Worm (Caenorhabditis elegans) whole organism, L1 larva: ENCODE results near the gene mpz-6.

Experiments
- C34B4.2 ChIP-seq: sonication (generic microtip); optimal IDR thresholded peaks from 2 replicates; lab custom pipeline; 2017; ENCODE audit warnings: mild to moderate bottlenecking, missing genetic modification characterization, missing compliant biosample characterization
- Y116A8C.19 ChIP-seq: sonication (generic microtip); optimal IDR thresholded peaks from 2 replicates; lab custom pipeline; 2016; ENCODE audit warnings: missing compliant biosample characterization, missing genetic modification characterization, borderline replicate concordance
- alr-1 ChIP-seq: fragments of 200-800 bp; sonication (Bioruptor generic); optimal IDR thresholded peaks from 2 replicates; lab custom pipeline; 2018; ENCODE audit warnings: borderline replicate concordance, mild to moderate bottlenecking, missing genetic modification characterization, missing compliant biosample characterization
- aly-2 ChIP-seq: fragments of 150-350 bp; optimal IDR thresholded peaks from 2 replicates; lab custom pipeline; 2014; ENCODE audit warnings: missing biosample characterization, missing genetic modification characterization
- ama-1 ChIP-seq: fragments of 150-350 bp; optimal IDR thresholded peaks from 2 replicates; lab custom pipeline; 2014
- ceh-8 ChIP-seq: fragments of 200-800 bp; sonication (Bioruptor generic); optimal IDR thresholded peaks from 2 replicates; lab custom pipeline; 2018; ENCODE audit warnings: mild to moderate bottlenecking, missing genetic modification characterization, moderate library complexity, missing compliant biosample characterization
- ceh-82 ChIP-seq, 3 experiments: fragments of 150-350 bp in 1 of 3; sonication (generic microtip) in 2 of 3; optimal IDR thresholded peaks; 2 replicates each; lab custom pipeline; 2014 to 2017; ENCODE audit warnings: missing biosample characterization in 3 of 3, missing genetic modification characterization in 3 of 3
- ces-1 ChIP-seq: fragments of 150-350 bp; optimal IDR thresholded peaks from 2 replicates; lab custom pipeline; 2014; ENCODE audit warnings: missing biosample characterization, missing genetic modification reagents, missing genetic modification characterization
- dpl-1 ChIP-seq, 3 experiments: fragments of 150-350 bp in 2 of 3; sonication (generic microtip) in 1 of 3; optimal IDR thresholded peaks; 2 replicates each; lab custom pipeline; 2014 to 2017; ENCODE audit warnings: missing biosample characterization in 3 of 3, missing genetic modification characterization in 3 of 3, missing genetic modification reagents in 3 of 3
- dsc-1 ChIP-seq: sonication (generic microtip); optimal IDR thresholded peaks from 2 replicates; lab custom pipeline; 2016; ENCODE audit warnings: mild to moderate bottlenecking, missing genetic modification characterization, missing compliant biosample characterization
- efl-1 ChIP-seq, 4 experiments: fragments of 150-350 bp; optimal IDR thresholded peaks in 3 of 4; peaks in 1 of 4; 1 replicate in 1 of 4; 2 replicates in 3 of 4; lab custom pipeline; 2014; ENCODE audit warnings: missing biosample characterization in 2 of 4, missing genetic modification characterization in 2 of 4, missing genetic modification reagents in 2 of 4
- efl-3 ChIP-seq: fragments of 200-800 bp; sonication (Bioruptor generic); optimal IDR thresholded peaks from 2 replicates; lab custom pipeline; 2018; ENCODE audit warnings: mild to moderate bottlenecking, missing genetic modification characterization, missing compliant biosample characterization
- egl-27 ChIP-seq, 2 experiments: fragments of 150-350 bp in 1 of 2; sonication (generic microtip); optimal IDR thresholded peaks; 3 replicates each; lab custom pipeline; 2017 to 2018; ENCODE audit warnings: missing biosample characterization in 2 of 2, missing genetic modification characterization in 2 of 2, missing genetic modification reagents in 2 of 2
- elt-2 ChIP-seq: sonication (generic microtip); optimal IDR thresholded peaks from 2 replicates; lab custom pipeline; 2016; ENCODE audit warnings: missing genetic modification characterization, mild to moderate bottlenecking, inconsistent platforms, missing compliant biosample characterization, missing genetic modification reagents
- elt-3 ChIP-seq, 6 experiments: fragments of 150-350 bp in 1 of 6; sonication (generic microtip); optimal IDR thresholded peaks; 2 replicates each; lab custom pipeline; 2017 to 2018; ENCODE audit warnings: missing biosample characterization in 6 of 6, missing genetic modification characterization in 6 of 6, inconsistent platforms in 1 of 6
- fkh-10 ChIP-seq: sonication (generic microtip); optimal IDR thresholded peaks from 2 replicates; lab custom pipeline; 2017; ENCODE audit warnings: missing biosample characterization, missing genetic modification reagents, missing genetic modification characterization
- fkh-4 ChIP-seq: sonication (generic microtip); optimal IDR thresholded peaks from 2 replicates; lab custom pipeline; 2016; ENCODE audit warnings: missing compliant biosample characterization, missing genetic modification characterization, borderline replicate concordance
- fkh-8 ChIP-seq: sonication (generic microtip); optimal IDR thresholded peaks from 2 replicates; lab custom pipeline; 2016; ENCODE audit warnings: mild to moderate bottlenecking, missing genetic modification characterization, missing compliant biosample characterization
- fos-1 ChIP-seq: fragments of 150-350 bp; optimal IDR thresholded peaks from 2 replicates; lab custom pipeline; 2014; ENCODE audit warnings: missing biosample characterization, missing genetic modification characterization
- grh-1 ChIP-seq: fragments of 200-800 bp; sonication (Bioruptor generic); IDR thresholded peaks from 2 replicates; pipeline ENCODE4 v1.3.6; 2022; ENCODE audit warnings: missing genetic modification reagents, missing genetic modification characterization, missing compliant biosample characterization
- hlh-17 ChIP-seq: fragments of 200-800 bp; sonication (Bioruptor generic); optimal IDR thresholded peaks from 2 replicates; lab custom pipeline; 2018; ENCODE audit warnings: missing genetic modification characterization, mild to moderate bottlenecking, missing compliant biosample characterization, moderate library complexity, borderline replicate concordance
- lin-35 ChIP-seq, 2 experiments: fragments of 150-350 bp; optimal IDR thresholded peaks; 2 replicates each; lab custom pipeline; 2014; ENCODE audit warnings: missing biosample characterization in 2 of 2, missing genetic modification characterization in 2 of 2, missing genetic modification reagents in 2 of 2
- lin-39 ChIP-seq: fragments of 150-350 bp; optimal IDR thresholded peaks from 2 replicates; lab custom pipeline; 2014; ENCODE audit warnings: missing biosample characterization, missing genetic modification reagents, missing genetic modification characterization
- mab-9 ChIP-seq: fragments of 200-800 bp; sonication (Bioruptor generic); IDR thresholded peaks from 2 replicates; pipeline ENCODE4 v1.3.6; 2022; ENCODE audit warnings: missing genetic modification reagents, missing genetic modification characterization, missing compliant biosample characterization
- mdl-1 ChIP-seq, 2 experiments: fragments of 150-350 bp; optimal IDR thresholded peaks; 2 replicates each; lab custom pipeline; 2014 to 2017; ENCODE audit warnings: missing biosample characterization in 2 of 2, missing genetic modification characterization in 2 of 2, inconsistent platforms in 1 of 2
- nhr-11 ChIP-seq: fragments of 150-350 bp; optimal IDR thresholded peaks from 2 replicates; lab custom pipeline; 2014; ENCODE audit warnings: missing biosample characterization, missing genetic modification characterization
- nhr-12 ChIP-seq: sonication (generic microtip); optimal IDR thresholded peaks from 2 replicates; lab custom pipeline; 2017; ENCODE audit warnings: missing biosample characterization, missing genetic modification characterization
- nhr-71 ChIP-seq: sonication (generic microtip); optimal IDR thresholded peaks from 2 replicates; lab custom pipeline; 2016; ENCODE audit warnings: mild to moderate bottlenecking, missing genetic modification characterization, moderate library complexity, missing compliant biosample characterization
- nhr-85 ChIP-seq: sonication (generic microtip); peaks from one replicate; lab custom pipeline; 2016; ENCODE audit warnings: missing genetic modification characterization, inconsistent platforms, missing compliant biosample characterization
- pag-3 ChIP-seq: sonication (generic microtip); optimal IDR thresholded peaks from 2 replicates; lab custom pipeline; 2017; ENCODE audit warnings: missing genetic modification characterization, mild to moderate bottlenecking, missing compliant biosample characterization, antibody characterized with exemption, borderline replicate concordance; ENCODE audit not compliant: insufficient read depth
- pqm-1 ChIP-seq: sonication (generic microtip); optimal IDR thresholded peaks from 3 replicates; lab custom pipeline; 2017; ENCODE audit warnings: missing biosample characterization, missing genetic modification characterization
- skn-1 ChIP-seq: fragments of 150-350 bp; optimal IDR thresholded peaks from 2 replicates; lab custom pipeline; 2014; ENCODE audit warnings: missing biosample characterization, missing genetic modification characterization
- snpc-4 ChIP-seq: fragments of 150-350 bp; optimal IDR thresholded peaks from 2 replicates; lab custom pipeline; 2014; ENCODE audit warnings: missing biosample characterization, missing genetic modification characterization
- snu-23 ChIP-seq: sonication (generic microtip); optimal IDR thresholded peaks from 2 replicates; lab custom pipeline; 2016; ENCODE audit warnings: missing genetic modification characterization, missing compliant biosample characterization
- sptf-1 ChIP-seq: fragments of 150-350 bp; optimal IDR thresholded peaks from 2 replicates; lab custom pipeline; 2014; ENCODE audit warnings: missing biosample characterization, missing genetic modification characterization
- sup-37 ChIP-seq: fragments of 200-800 bp; sonication (Bioruptor generic); optimal IDR thresholded peaks from 2 replicates; lab custom pipeline; 2018; ENCODE audit warnings: mild to moderate bottlenecking, missing genetic modification characterization, missing compliant biosample characterization
- tlp-1 ChIP-seq: fragments of 150-350 bp; optimal IDR thresholded peaks from 2 replicates; lab custom pipeline; 2014; ENCODE audit warnings: missing biosample characterization, missing genetic modification characterization
- unc-130 ChIP-seq: fragments of 150-350 bp; optimal IDR thresholded peaks from 2 replicates; lab custom pipeline; 2017; ENCODE audit warnings: missing biosample characterization, missing genetic modification characterization, inconsistent platforms
- unc-86 ChIP-seq: sonication (generic microtip); optimal IDR thresholded peaks from 2 replicates; lab custom pipeline; 2016; ENCODE audit warnings: missing genetic modification characterization, missing compliant biosample characterization
- unc-98 ChIP-seq: fragments of 200-800 bp; sonication (Bioruptor generic); IDR thresholded peaks from 2 replicates; pipeline ENCODE4 v1.3.6; 2022; ENCODE audit warnings: missing genetic modification characterization, missing compliant biosample characterization
- vab-15 ChIP-seq: sonication (generic microtip); optimal IDR thresholded peaks from 2 replicates; lab custom pipeline; 2017; ENCODE audit warnings: missing genotype, mild to moderate bottlenecking, missing genetic modification characterization, missing compliant biosample characterization
- xbp-1 ChIP-seq: sonication (generic microtip); optimal IDR thresholded peaks from 2 replicates; lab custom pipeline; 2016; ENCODE audit warnings: missing genetic modification characterization, missing compliant biosample characterization

Gene mpz-6

ce11 chrII:9379796-9380195 lies 27.1 kb downstream of the mpz-6 start, which contains the start of gene srh-48:
Gene srh-48, plus strand, starts transcription at chrII:9380096.
- TF ChIP-seq tlp-1: no peak
- TF ChIP-seq aly-2 (tag; lab: Kevin White, UChicago): no peak
- no peak for TF ChIP-seq nhr-71 (tag; lab: Kevin White, UChicago)
- TF ChIP-seq ces-1 (GFP tag; lab: Kevin White, UChicago): no peak
- TF ChIP-seq fkh-10 (GFP tag; lab: Kevin White, UChicago): no peak
- no peak for TF ChIP-seq snu-23
- TF ChIP-seq lin-39 (tag; lab: Kevin White, UChicago): no peak
- TF ChIP-seq ama-1 (lab: Kevin White, UChicago): no peak
- TF ChIP-seq dsc-1: no peak
- no peak for TF ChIP-seq xbp-1 (tag; lab: Kevin White, UChicago)
- no peak for TF ChIP-seq alr-1 (tag; lab: Kevin White, UChicago)
- TF ChIP-seq pqm-1 (tag; lab: Kevin White, UChicago): no peak
- no peak for TF ChIP-seq mab-9 (GFP tag; lab: Robert Waterston, UW)
- no peak for TF ChIP-seq elt-2 (tag; lab: Kevin White, UChicago)
- TF ChIP-seq sup-37 (GFP tag; lab: Kevin White, UChicago): no peak

ce11 chrII:9378174-9378573 lies 28.7 kb downstream of the mpz-6 start:
- no peak for TF ChIP-seq unc-86
- TF ChIP-seq elt-2 (tag; lab: Kevin White, UChicago): peak; percentile 20
- TF ChIP-seq, all 84 proteins: peak for 1

- TF ChIP-seq mdl-1 (tag; optimal IDR thresholded peaks at IDR 0.05; lab: Kevin White, UChicago) (no peak), ama-1 (lab: Kevin White, UChicago) (no peak), aly-2 (tag; lab: Kevin White, UChicago) (no peak), tlp-1 (no peak), C34B4.2 (tag; lab: Kevin White, UChicago) (no peak), ceh-8 (GFP tag; lab: Kevin White, UChicago) (no peak), pag-3 (no peak), unc-130 (tag; lab: Kevin White, UChicago) (no peak), nhr-12 (tag; lab: Kevin White, UChicago) (no peak), lin-39 (tag; lab: Kevin White, UChicago) (no peak), vab-15 (tag; lab: Kevin White, UChicago) (no peak), egl-27 (tag; optimal IDR thresholded peaks at IDR 0.05; lab: Kevin White, UChicago) (no peak), ceh-82 (tag; optimal IDR thresholded peaks at IDR 0.05; lab: Kevin White, UChicago) (no peak), elt-3 (tag; optimal IDR thresholded peaks at IDR 0.05; lab: Kevin White, UChicago) (no peak), efl-3 (no peak), ces-1 (GFP tag; lab: Kevin White, UChicago) (no peak), efl-1 (optimal IDR thresholded peaks at IDR 0.05; lab: Kevin White, UChicago) (no peak), efl-1 (GFP tag; optimal IDR thresholded peaks at IDR 0.05 in 1 of 2; lab: Kevin White, UChicago) (no peak), unc-86 (no peak), grh-1 (GFP tag; lab: Robert Waterston, UW) (no peak)
Observed at ce11 chrII:9377158-9377557, 29.8 kb downstream of the mpz-6 start, which contains the start of gene C06C3.10. Gene C06C3.10, minus strand, starts transcription at chrII:9377258.

- TF ChIP-seq pag-3 (no peak), grh-1 (GFP tag; lab: Robert Waterston, UW) (no peak), sptf-1 (tag; lab: Kevin White, UChicago) (no peak), aly-2 (tag; lab: Kevin White, UChicago) (no peak), nhr-85 (tag; lab: Kevin White, UChicago) (no peak), snpc-4 (tag; lab: Kevin White, UChicago) (no peak), fos-1 (tag; lab: Kevin White, UChicago) (no peak)
- TF ChIP-seq, all 84 proteins: peak for 0
Observed at ce11 chrII:9374807-9375206, 32.1 kb downstream of the mpz-6 start, which contains the start of gene C06C3.12. Gene C06C3.12, plus strand, starts transcription at chrII:9375107.

ce11 chrII:9372991-9373390 lies 33.9 kb downstream of the mpz-6 start, which contains the start of gene C06C3.4:
Gene C06C3.4, plus strand, starts transcription at chrII:9373291.
- no peak for TF ChIP-seq pqm-1 (tag; lab: Kevin White, UChicago)
- no peak for TF ChIP-seq dpl-1 (GFP tag; optimal IDR thresholded peaks at IDR 0.05; lab: Kevin White, UChicago)
- no peak for TF ChIP-seq hlh-17 (GFP tag; lab: Kevin White, UChicago)
- no peak for TF ChIP-seq ces-1 (GFP tag; lab: Kevin White, UChicago)
- no peak for TF ChIP-seq nhr-11 (tag; lab: Kevin White, UChicago)
- TF ChIP-seq nhr-12 (tag; lab: Kevin White, UChicago): no peak
- no peak for TF ChIP-seq mdl-1 (tag; optimal IDR thresholded peaks at IDR 0.05; lab: Kevin White, UChicago)
- no peak for TF ChIP-seq pag-3
- TF ChIP-seq Y116A8C.19 (tag; lab: Kevin White, UChicago): no peak
- TF ChIP-seq lin-35 (GFP tag; optimal IDR thresholded peaks at IDR 0.05; lab: Kevin White, UChicago): no peak
- TF ChIP-seq lin-39 (tag; lab: Kevin White, UChicago): no peak
- TF ChIP-seq aly-2 (tag; lab: Kevin White, UChicago): no peak
- TF ChIP-seq unc-98 (GFP tag; lab: Robert Waterston, UW): no peak
- TF ChIP-seq fkh-8 (tag; lab: Kevin White, UChicago): no peak
- TF ChIP-seq skn-1 (tag; lab: Kevin White, UChicago): no peak
- TF ChIP-seq efl-3: no peak
- TF ChIP-seq fkh-4 (tag; lab: Kevin White, UChicago): no peak
- TF ChIP-seq sptf-1 (tag; lab: Kevin White, UChicago): no peak
